Worm (Caenorhabditis elegans): ENCODE measurements around the gene K08B12.3.
A peak's percentile ranks its signal among the peaks of the same experiment; 100 is the strongest.

K08B12.3 gene

ce11 chrV:6239855-6240254 is 4.9 kb downstream of the K08B12.3 start:
- no peak for TF ChIP-seq T23F11.4 (GFP tag; optimal IDR thresholded peaks at IDR 0.05)
- TF ChIP-seq ttx-3 (tag; optimal IDR thresholded peaks at IDR 0.05) = no peak
- no peak for TF ChIP-seq che-1 (tag; optimal IDR thresholded peaks at IDR 0.05)
- no peak for TF ChIP-seq madf-2 (tag; optimal IDR thresholded peaks at IDR 0.05)
- TF ChIP-seq unc-86 (tag; optimal IDR thresholded peaks at IDR 0.05) = no peak
- TF ChIP-seq nhr-232 (tag; optimal IDR thresholded peaks at IDR 0.05) = no peak
- TF ChIP-seq lin-11 (tag; optimal IDR thresholded peaks at IDR 0.05) = no peak
- TF ChIP-seq pqm-1 (tag; optimal IDR thresholded peaks at IDR 0.05) = no peak
- TF ChIP-seq dmd-4 (tag; optimal IDR thresholded peaks at IDR 0.05; ENCODE audit: borderline replicate concordance) = no peak
- no peak for TF ChIP-seq rnt-1 (tag; optimal IDR thresholded peaks at IDR 0.05)
- TF ChIP-seq hlh-30 (tag; optimal IDR thresholded peaks at IDR 0.05; ENCODE audit: insufficient read depth) = no peak
- TF ChIP-seq fkh-10 (GFP tag; optimal IDR thresholded peaks at IDR 0.05) = no peak
- no peak for TF ChIP-seq ets-4 (tag; optimal IDR thresholded peaks at IDR 0.05)
- TF ChIP-seq ceh-18 (tag; optimal IDR thresholded peaks at IDR 0.05) = no peak
- no peak for TF ChIP-seq pag-3 (tag; optimal IDR thresholded peaks at IDR 0.05; ENCODE audit: borderline replicate concordance)

- TF ChIP-seq syd-9 (tag; optimal IDR thresholded peaks at IDR 0.05) (no peak), nhr-11 (tag; optimal IDR thresholded peaks at IDR 0.05) (no peak), unc-42 (tag; optimal IDR thresholded peaks at IDR 0.05) (no peak), zip-5 (tag; optimal IDR thresholded peaks at IDR 0.05) (no peak), ceh-6 (GFP tag; optimal IDR thresholded peaks at IDR 0.05) (no peak), unc-55 (GFP tag; optimal IDR thresholded peaks at IDR 0.05) (no peak), nfya-1 (tag; optimal IDR thresholded peaks at IDR 0.05) (no peak), K09A11.1 (tag; optimal IDR thresholded peaks at IDR 0.05; ENCODE audit: insufficient read depth) (no peak), nhr-232 (tag; optimal IDR thresholded peaks at IDR 0.05) (no peak), madf-2 (tag; optimal IDR thresholded peaks at IDR 0.05) (no peak)
Observed at ce11 chrV:6240735-6241134, 5.8 kb downstream of the K08B12.3 start.

ce11 chrV:6243260-6243659 is 8.3 kb downstream of the K08B12.3 start:
- TF ChIP-seq odd-2 (tag; optimal IDR thresholded peaks at IDR 0.05) (no peak), elt-2 (tag; optimal IDR thresholded peaks at IDR 0.05) (peak; percentile 0), F13H6.1 (tag; optimal IDR thresholded peaks at IDR 0.05) (no peak), hlh-13 (GFP tag; optimal IDR thresholded peaks at IDR 0.05) (no peak)

- no peak for TF ChIP-seq ceh-2 (tag; optimal IDR thresholded peaks at IDR 0.05)
- TF ChIP-seq ama-1 (optimal IDR thresholded peaks at IDR 0.05) = no peak
- TF ChIP-seq lin-11 (tag; optimal IDR thresholded peaks at IDR 0.05) = no peak
- TF ChIP-seq unc-42 (tag; optimal IDR thresholded peaks at IDR 0.05) = peak; percentile 45
- no peak for TF ChIP-seq dve-1 (tag; optimal IDR thresholded peaks at IDR 0.05)
Observed at ce11 chrV:6244631-6245030, 9.7 kb downstream of the K08B12.3 start.

ce11 chrV:6246454-6246981 is 11.5 kb downstream of the K08B12.3 start, which contains the start of gene dmd-7:
dmd-7 (plus strand) TSS chrV:6246931.
- peak; percentile 13 for TF ChIP-seq fkh-6 (tag; optimal IDR thresholded peaks at IDR 0.05)
- no peak for TF ChIP-seq ceh-6 (GFP tag; optimal IDR thresholded peaks at IDR 0.05)
- TF ChIP-seq hlh-6 (tag; optimal IDR thresholded peaks at IDR 0.05) = peak; percentile 38
- TF ChIP-seq unc-55 (GFP tag; optimal IDR thresholded peaks at IDR 0.05) = peak; percentile 72
- peak; percentile 63 for TF ChIP-seq nfya-1 (tag; optimal IDR thresholded peaks at IDR 0.05)
- TF ChIP-seq pqm-1 (tag; optimal IDR thresholded peaks at IDR 0.05) = peak; percentile 26
- no peak for TF ChIP-seq ceh-48 (tag; optimal IDR thresholded peaks at IDR 0.05)
- peak; percentile 70 for TF ChIP-seq pros-1 (tag; optimal IDR thresholded peaks at IDR 0.05)
- peak; percentile 76 for TF ChIP-seq tbx-2 (tag; optimal IDR thresholded peaks at IDR 0.05)
- TF ChIP-seq sox-4 (tag; optimal IDR thresholded peaks at IDR 0.05) = no peak
- TF ChIP-seq ceh-34 (tag; optimal IDR thresholded peaks at IDR 0.05) = peak; percentile 49
- peak; percentile 64 for TF ChIP-seq ceh-31 (tag; optimal IDR thresholded peaks at IDR 0.05)
- peak; percentile 3 for TF ChIP-seq ceh-2 (tag; optimal IDR thresholded peaks at IDR 0.05)
- TF ChIP-seq eyg-1 (tag; optimal IDR thresholded peaks at IDR 0.05) = no peak
- peak; percentile 86 for TF ChIP-seq ceh-18 (tag; optimal IDR thresholded peaks at IDR 0.05)
- TF ChIP-seq F13H6.1 (tag; optimal IDR thresholded peaks at IDR 0.05) = peak; percentile 61
- TF ChIP-seq fax-1 (tag; optimal IDR thresholded peaks at IDR 0.05) = no peak
- TF ChIP-seq ref-2 (tag; optimal IDR thresholded peaks at IDR 0.05) = peak; percentile 70
- TF ChIP-seq C38D4.7 (GFP tag; optimal IDR thresholded peaks at IDR 0.05) = no peak
- peak; percentile 28 for TF ChIP-seq rnt-1 (tag; optimal IDR thresholded peaks at IDR 0.05)
- TF ChIP-seq madf-2 (tag; optimal IDR thresholded peaks at IDR 0.05) = peak; percentile 59
- peak; percentile 40 for TF ChIP-seq sdc-2 (tag; optimal IDR thresholded peaks at IDR 0.05)
- TF ChIP-seq dve-1 (tag; optimal IDR thresholded peaks at IDR 0.05) = peak; percentile 57
- TF ChIP-seq elt-2 (tag; optimal IDR thresholded peaks at IDR 0.05) = peak; percentile 50
- TF ChIP-seq T23F11.4 (GFP tag; optimal IDR thresholded peaks at IDR 0.05) = no peak
- TF ChIP-seq unc-42 (tag; optimal IDR thresholded peaks at IDR 0.05) = peak; percentile 38
- TF ChIP-seq hlh-30 (tag; optimal IDR thresholded peaks at IDR 0.05; ENCODE audit: insufficient read depth) = peak; percentile 78

All from whole organism, late embryonic.